Fruit fly (Drosophila melanogaster): ENCODE data around the gene CG12237.
A peak's percentile ranks its signal among the peaks of the same experiment; 100 is the strongest.

CG12237 gene

DNA sequence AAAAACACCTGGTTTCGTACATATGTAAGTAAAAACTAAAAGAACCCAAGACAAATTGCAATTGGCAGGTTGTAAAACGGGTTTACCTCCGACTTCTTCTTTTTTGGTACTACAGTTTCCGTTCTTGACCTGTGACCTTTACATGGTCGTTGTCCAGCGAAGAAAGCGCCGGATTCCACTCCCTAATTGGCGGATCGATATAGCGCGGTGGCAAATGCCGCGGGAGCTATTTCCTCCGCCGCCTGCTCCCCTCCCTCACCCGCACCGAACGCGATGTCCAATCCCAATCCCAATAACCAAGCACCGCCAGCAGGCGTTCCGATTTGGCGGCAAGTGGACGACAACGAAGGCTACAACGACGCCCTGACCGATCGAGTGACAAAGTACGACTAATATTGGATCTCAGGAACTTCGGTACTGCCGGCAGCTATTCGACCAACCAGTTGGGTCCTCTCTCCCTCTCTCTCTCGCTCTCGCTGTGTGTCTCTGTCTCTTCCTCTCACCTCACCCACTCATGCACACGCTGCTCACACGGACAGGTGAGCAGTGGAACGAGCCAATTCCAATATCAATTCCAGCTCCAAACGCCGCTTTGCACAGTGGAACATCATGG is 20.0 kb upstream of the CG12237 start (continued):
- TF ChIP-seq gfzf (GFP tag; optimal IDR thresholded peaks at IDR 0.05): no peak
- TF ChIP-seq pfk (GFP tag; optimal IDR thresholded peaks at IDR 0.05): no peak
- TF ChIP-seq hkb (optimal IDR thresholded peaks at IDR 0.05): no peak
- no peak for TF ChIP-seq hkb (GFP tag; IDR thresholded peaks at IDR 0.05)
- no peak for TF ChIP-seq CG8944 (GFP tag; optimal IDR thresholded peaks at IDR 0.05)
- no peak for TF ChIP-seq Sry-β (GFP tag; optimal IDR thresholded peaks at IDR 0.05)
- no peak for TF ChIP-seq ac (GFP tag; optimal IDR thresholded peaks at IDR 0.05)
- no peak for TF ChIP-seq CG11560 (tag; IDR thresholded peaks at IDR 0.05)
- no peak for TF ChIP-seq lbe (GFP tag; optimal IDR thresholded peaks at IDR 0.05)
- TF ChIP-seq run (tag; optimal IDR thresholded peaks at IDR 0.05): no peak
- TF ChIP-seq cas (GFP tag; IDR thresholded peaks at IDR 0.05): 0 out of 2 replicates have a peak, but pooled peaks have one; percentile 32
- TF ChIP-seq PHDP (tag; optimal IDR thresholded peaks at IDR 0.05): no peak
- no peak for TF ChIP-seq danr (GFP tag; IDR thresholded peaks at IDR 0.05)
- peak; percentile 11 for TF ChIP-seq pho (GFP tag; optimal IDR thresholded peaks at IDR 0.05)
- no peak for TF ChIP-seq p53 (GFP tag; optimal IDR thresholded peaks at IDR 0.05)
- TF ChIP-seq H15 (GFP tag; IDR thresholded peaks at IDR 0.05): no peak
- TF ChIP-seq ara (GFP tag; IDR thresholded peaks at IDR 0.05): 0 out of 2 replicates have a peak, but pooled peaks have one; percentile 21
- 0 out of 4 replicates have a peak, but pooled peaks have one; percentile 18 for TF ChIP-seq Dll (GFP tag; IDR thresholded peaks at IDR 0.05; ENCODE audit: partially characterized antibody)
- no peak for TF ChIP-seq CG6254 (GFP tag; optimal IDR thresholded peaks at IDR 0.05)
- no peak for TF ChIP-seq CG3065 (GFP tag; optimal IDR thresholded peaks at IDR 0.05)
- TF ChIP-seq cg (GFP tag; optimal IDR thresholded peaks at IDR 0.05): peak; percentile 67
- no peak for TF ChIP-seq fu2 (GFP tag; optimal IDR thresholded peaks at IDR 0.05)
- TF ChIP-seq CG14710 (tag; optimal IDR thresholded peaks at IDR 0.05): no peak
- no peak for TF ChIP-seq Drgx (GFP tag; IDR thresholded peaks at IDR 0.05)
- TF ChIP-seq unpg (GFP tag; optimal IDR thresholded peaks at IDR 0.05): no peak
- TF ChIP-seq Nf-YB (GFP tag; optimal IDR thresholded peaks at IDR 0.05): peak; percentile 75
- no peak for TF ChIP-seq Side (GFP tag; optimal IDR thresholded peaks at IDR 0.05)
- no peak for TF ChIP-seq tna (GFP tag; IDR thresholded peaks at IDR 0.05; ENCODE audit: partially characterized antibody)
- no peak for TF ChIP-seq tx (GFP tag; optimal IDR thresholded peaks at IDR 0.05)
- no peak for TF ChIP-seq sqz (GFP tag; optimal IDR thresholded peaks at IDR 0.05)
- TF ChIP-seq gcm2 (GFP tag; optimal IDR thresholded peaks at IDR 0.05): no peak
- TF ChIP-seq CG8924 (tag; optimal IDR thresholded peaks at IDR 0.05): no peak
- no peak for TF ChIP-seq salm (tag; optimal IDR thresholded peaks at IDR 0.05)
- no peak for TF ChIP-seq CG15269 (tag; optimal IDR thresholded peaks at IDR 0.05)
- no peak for TF ChIP-seq caup (GFP tag; optimal IDR thresholded peaks at IDR 0.05; ENCODE audit: severe bottlenecking)
- no peak for TF ChIP-seq CG31441 (GFP tag; IDR thresholded peaks at IDR 0.05)
- no peak for TF ChIP-seq eyg (GFP tag; optimal IDR thresholded peaks at IDR 0.05)
- TF ChIP-seq CG11696 (GFP tag; IDR thresholded peaks at IDR 0.05): no peak
- no peak for TF ChIP-seq pzg (GFP tag; optimal IDR thresholded peaks at IDR 0.05)
- TF ChIP-seq CG16863 (GFP tag; optimal IDR thresholded peaks at IDR 0.05): no peak
- TF ChIP-seq CG10274 (GFP tag; optimal IDR thresholded peaks at IDR 0.05): no peak
- no peak for TF ChIP-seq zfh2 (GFP tag; optimal IDR thresholded peaks at IDR 0.05)
- no peak for TF ChIP-seq stc (GFP tag; IDR thresholded peaks at IDR 0.05)
- TF ChIP-seq CG12942 (GFP tag; optimal IDR thresholded peaks at IDR 0.05): no peak
- TF ChIP-seq CG32772 (GFP tag; IDR thresholded peaks at IDR 0.05): no peak
- TF ChIP-seq CG13296 (GFP tag; optimal IDR thresholded peaks at IDR 0.05): no peak
- no peak for TF ChIP-seq en (GFP tag; optimal IDR thresholded peaks at IDR 0.05)
- TF ChIP-seq lmd (GFP tag; IDR thresholded peaks at IDR 0.05): no peak
- no peak for TF ChIP-seq pan (optimal IDR thresholded peaks at IDR 0.05)
- no peak for TF ChIP-seq pan (GFP tag; optimal IDR thresholded peaks at IDR 0.05 in 1 of 2, IDR thresholded peaks at IDR 0.05 in 1 of 2)
- TF ChIP-seq otp (GFP tag; IDR thresholded peaks at IDR 0.05): no peak

Data from whole organism, embryonic.